Worm (Caenorhabditis elegans): ENCODE measurements around the gene str-5.
"Not testable (repeated sequence)": the region's sequence is repeated elsewhere in the genome, so short reads cannot be mapped to it uniquely, and the experiment has no call there.

The str-5 gene

DNA sequence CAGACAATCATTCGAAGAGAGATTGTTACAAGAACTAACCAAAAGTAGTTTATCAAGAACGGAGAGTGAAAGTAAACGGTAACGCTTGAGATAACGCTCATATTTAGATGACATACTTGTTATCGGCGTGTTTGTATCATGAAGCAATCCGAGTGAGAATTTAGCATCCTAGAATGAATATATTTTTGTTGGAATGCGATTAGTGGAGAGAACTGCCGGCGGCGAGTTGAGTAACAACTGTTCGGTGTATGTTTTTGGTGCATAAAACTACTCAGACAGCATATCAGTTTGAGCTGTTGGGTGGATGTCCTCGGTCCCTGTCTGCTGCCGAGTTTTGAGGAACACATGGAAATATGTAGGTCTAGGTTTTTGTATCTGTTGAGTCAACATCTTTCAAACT, 19.5 kb upstream of the str-5 start, which contains the start of gene T23D5.3:
T23D5.3 (minus strand) TSS at position 101 of the 400 bp plus-strand sequence.
- no peak for TF ChIP-seq aly-1 (tag; optimal IDR thresholded peaks at IDR 0.05)
- TF ChIP-seq pes-1 (GFP tag; IDR thresholded peaks at IDR 0.05), result no peak
- no peak for TF ChIP-seq ceh-13 (GFP tag; optimal IDR thresholded peaks at IDR 0.05)
- no peak for TF ChIP-seq tbx-37 (GFP tag; conservative IDR thresholded peaks at IDR 0.05)
- no peak for TF ChIP-seq flt-1 (GFP tag; IDR thresholded peaks at IDR 0.05)
- TF ChIP-seq B0310.2 (tag; optimal IDR thresholded peaks at IDR 0.05), result no peak
- no peak for TF ChIP-seq tbx-11 (GFP tag; IDR thresholded peaks at IDR 0.05)
- no peak for TF ChIP-seq tra-4 (tag; optimal IDR thresholded peaks at IDR 0.05)
- TF ChIP-seq ama-1 (optimal IDR thresholded peaks at IDR 0.05), result no peak
- TF ChIP-seq hmbx-1 (tag; optimal IDR thresholded peaks at IDR 0.05), result no peak
- TF ChIP-seq hmg-4 (GFP tag; optimal IDR thresholded peaks at IDR 0.05), result no peak
- no peak for TF ChIP-seq hnd-1 (tag; optimal IDR thresholded peaks at IDR 0.05)
- TF ChIP-seq ets-7 (tag; optimal IDR thresholded peaks at IDR 0.05), result no peak
- TF ChIP-seq sea-1 (GFP tag; conservative IDR thresholded peaks at IDR 0.05), result no peak
- no peak for TF ChIP-seq F13C5.2 (tag; optimal IDR thresholded peaks at IDR 0.05)

ce11 chrV:15735720-15736119, 17.3 kb upstream of the str-5 start, which contains the start of gene str-27:
Gene str-27 (minus strand): TSS chrV:15735820.
- TF ChIP-seq hmg-4 (GFP tag; optimal IDR thresholded peaks at IDR 0.05), result no peak
- no peak for TF ChIP-seq ceh-36 (tag; optimal IDR thresholded peaks at IDR 0.05)
- no peak for TF ChIP-seq F13C5.2 (tag; optimal IDR thresholded peaks at IDR 0.05)
- no peak for TF ChIP-seq aly-1 (tag; optimal IDR thresholded peaks at IDR 0.05)
- TF ChIP-seq ama-1 (optimal IDR thresholded peaks at IDR 0.05), result no peak
- TF ChIP-seq B0310.2 (tag; optimal IDR thresholded peaks at IDR 0.05), result no peak
- TF ChIP-seq ceh-13 (GFP tag; optimal IDR thresholded peaks at IDR 0.05), result no peak
- no peak for TF ChIP-seq hnd-1 (tag; optimal IDR thresholded peaks at IDR 0.05)

ce11 chrV:15741851-15742250, 11.2 kb upstream of the str-5 start, which contains the start of gene str-18:
Gene str-18 (minus strand): TSS chrV:15741951.
- TF ChIP-seq ceh-13 (GFP tag; optimal IDR thresholded peaks at IDR 0.05) (no peak), tra-4 (tag; optimal IDR thresholded peaks at IDR 0.05) (no peak), flt-1 (GFP tag; IDR thresholded peaks at IDR 0.05) (no peak), ama-1 (optimal IDR thresholded peaks at IDR 0.05) (no peak), ets-7 (tag; optimal IDR thresholded peaks at IDR 0.05) (no peak), aly-1 (tag; optimal IDR thresholded peaks at IDR 0.05) (no peak), pes-1 (GFP tag; IDR thresholded peaks at IDR 0.05) (no peak), tbx-37 (GFP tag; conservative IDR thresholded peaks at IDR 0.05) (no peak), ceh-36 (tag; optimal IDR thresholded peaks at IDR 0.05) (no peak), B0310.2 (tag; optimal IDR thresholded peaks at IDR 0.05) (no peak), scrt-1 (GFP tag; IDR thresholded peaks at IDR 0.05) (no peak), F13C5.2 (tag; optimal IDR thresholded peaks at IDR 0.05) (no peak), tbx-11 (GFP tag; IDR thresholded peaks at IDR 0.05) (no peak)

DNA sequence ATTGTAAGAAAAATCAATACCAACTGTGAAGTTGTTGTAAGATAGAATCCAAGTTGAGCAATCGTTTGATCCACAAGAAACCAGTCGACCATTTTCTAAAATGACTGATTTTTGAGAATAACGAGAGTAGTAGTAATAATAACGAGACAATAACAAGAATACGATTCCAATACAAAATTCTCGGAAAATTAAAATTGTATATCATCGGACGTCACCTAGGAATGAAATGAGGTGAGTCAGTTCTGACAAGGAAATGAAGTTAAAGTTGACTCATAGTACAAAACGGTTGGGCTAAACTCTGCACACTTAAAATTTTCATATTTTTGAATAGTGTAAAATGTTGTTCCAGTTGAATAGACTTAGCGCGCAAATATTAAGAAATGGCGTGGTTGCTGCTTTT, 8.7 kb upstream of the str-5 start, which contains the start of gene str-19:
str-19 (minus strand) TSS at position 101 of the 400 bp plus-strand sequence.
- not testable (repeated sequence) for TF ChIP-seq pes-1 (GFP tag; IDR thresholded peaks at IDR 0.05); F13C5.2 (tag; optimal IDR thresholded peaks at IDR 0.05); sea-1 (GFP tag; conservative IDR thresholded peaks at IDR 0.05)

DNA sequence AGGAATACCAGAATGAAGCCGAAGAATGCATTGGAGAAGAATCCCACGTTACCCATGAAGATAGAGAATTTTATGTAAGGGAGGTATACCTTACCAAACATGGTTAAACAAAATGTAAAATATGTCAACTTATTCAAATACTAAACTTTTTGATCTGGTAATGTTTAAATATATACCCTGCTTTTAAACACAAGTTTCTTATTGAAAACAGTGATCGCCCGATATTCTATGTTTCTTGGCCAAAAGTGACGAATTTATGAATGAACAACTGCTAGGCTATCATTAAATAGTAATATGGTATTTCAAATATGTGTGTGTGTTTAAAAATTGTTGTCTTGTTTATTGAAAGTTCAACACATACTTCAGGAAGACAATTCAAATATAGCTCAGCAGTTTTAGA, 4.7 kb upstream of the str-5 start, which contains the start of gene T23D5.8:
T23D5.8 (minus strand) TSS at position 101 of the 400 bp plus-strand sequence.
- TF ChIP-seq B0310.2 (tag; optimal IDR thresholded peaks at IDR 0.05); sea-1 (GFP tag; conservative IDR thresholded peaks at IDR 0.05); pes-1 (GFP tag; IDR thresholded peaks at IDR 0.05): not testable (repeated sequence)

DNA sequence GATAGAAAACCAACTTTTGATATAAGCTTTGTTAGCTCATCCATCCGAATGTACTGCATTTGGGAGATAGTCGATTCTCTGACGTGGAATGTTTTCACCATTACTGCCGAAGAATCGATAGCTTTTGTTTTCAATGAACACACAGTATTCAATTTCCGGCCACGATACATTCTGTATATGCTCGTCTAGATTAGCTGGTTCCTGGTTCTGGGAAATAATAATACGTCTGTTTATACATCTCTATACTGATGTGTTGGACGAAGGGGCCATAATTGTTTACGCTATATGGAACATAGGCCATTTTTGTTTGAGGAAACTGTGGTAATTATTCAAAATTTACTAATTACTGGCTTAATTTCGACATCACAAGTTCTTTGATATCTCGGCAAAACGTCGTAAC, 2.9 kb upstream of the str-5 start, which contains the start of gene str-6:
str-6 (minus strand) TSS at position 101 of the 400 bp plus-strand sequence.
- TF ChIP-seq ceh-13 (GFP tag; optimal IDR thresholded peaks at IDR 0.05) (no peak), aly-1 (tag; optimal IDR thresholded peaks at IDR 0.05) (no peak), sea-1 (GFP tag; conservative IDR thresholded peaks at IDR 0.05) (no peak), ets-7 (tag; optimal IDR thresholded peaks at IDR 0.05) (no peak), scrt-1 (GFP tag; IDR thresholded peaks at IDR 0.05) (no peak), tbx-11 (GFP tag; IDR thresholded peaks at IDR 0.05) (no peak), ama-1 (optimal IDR thresholded peaks at IDR 0.05) (no peak), hmbx-1 (tag; optimal IDR thresholded peaks at IDR 0.05) (no peak), tra-4 (tag; optimal IDR thresholded peaks at IDR 0.05) (no peak), tbx-37 (GFP tag; conservative IDR thresholded peaks at IDR 0.05) (no peak), pes-1 (GFP tag; IDR thresholded peaks at IDR 0.05) (no peak), ceh-36 (tag; optimal IDR thresholded peaks at IDR 0.05) (no peak), F13C5.2 (tag; optimal IDR thresholded peaks at IDR 0.05) (no peak), B0310.2 (tag; optimal IDR thresholded peaks at IDR 0.05) (no peak)

DNA sequence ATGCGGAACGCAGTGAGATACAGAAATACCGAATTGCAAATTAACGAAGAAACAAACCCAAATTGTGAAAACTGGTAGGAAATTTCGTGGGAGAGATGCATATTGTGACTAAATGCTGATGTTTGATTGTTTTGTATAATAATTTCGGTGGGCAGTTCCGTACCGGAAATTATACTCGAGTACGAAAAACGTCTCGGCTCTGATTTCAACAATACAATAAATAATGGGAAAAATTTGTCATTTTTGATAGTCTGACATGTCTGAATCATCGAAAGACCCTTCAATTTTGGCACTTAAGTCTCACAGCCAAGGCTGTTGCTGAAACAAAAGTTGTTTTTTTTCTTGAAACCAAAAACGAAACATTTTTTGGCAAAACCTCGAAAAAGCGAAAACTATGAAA, 992 bp upstream of the str-5 start, which contains the start of gene str-43:
str-43 (minus strand) TSS at position 101 of the 400 bp plus-strand sequence.
- TF ChIP-seq B0310.2 (tag; optimal IDR thresholded peaks at IDR 0.05) (no peak), tbx-37 (GFP tag; conservative IDR thresholded peaks at IDR 0.05) (no peak), ceh-36 (tag; optimal IDR thresholded peaks at IDR 0.05) (no peak), tra-4 (tag; optimal IDR thresholded peaks at IDR 0.05) (no peak)

DNA sequence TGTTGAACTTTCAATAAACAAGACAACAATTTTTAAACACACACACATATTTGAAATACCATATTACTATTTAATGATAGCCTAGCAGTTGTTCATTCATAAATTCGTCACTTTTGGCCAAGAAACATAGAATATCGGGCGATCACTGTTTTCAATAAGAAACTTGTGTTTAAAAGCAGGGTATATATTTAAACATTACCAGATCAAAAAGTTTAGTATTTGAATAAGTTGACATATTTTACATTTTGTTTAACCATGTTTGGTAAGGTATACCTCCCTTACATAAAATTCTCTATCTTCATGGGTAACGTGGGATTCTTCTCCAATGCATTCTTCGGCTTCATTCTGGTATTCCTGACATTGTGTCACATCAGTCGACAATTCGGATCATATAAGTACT, 1.7 kb downstream of the str-5 start, which contains the start of gene str-8:
str-8 (plus strand) TSS at position 301 of the 400 bp plus-strand sequence.
- not testable (repeated sequence) for TF ChIP-seq B0310.2 (tag; optimal IDR thresholded peaks at IDR 0.05); pes-1 (GFP tag; IDR thresholded peaks at IDR 0.05); hnd-1 (tag; optimal IDR thresholded peaks at IDR 0.05)

Measured in whole organism, early embryonic.